Worm (Caenorhabditis elegans): ENCODE data around the gene T26E4.4.
A peak's percentile ranks its signal among the peaks of the same experiment; 100 is the strongest.
"Not testable (repeated sequence)": the region's sequence is repeated elsewhere in the genome, so short reads cannot be mapped to it uniquely, and the experiment has no call there.

T26E4.4 gene

ce11 chrV:15803079-15803478 is 10.8 kb upstream of the T26E4.4 start, which contains the start of gene srd-27:
TSS of gene srd-27 (plus strand) at chrV:15803379.
- TF ChIP-seq F49E8.2 (tag; optimal IDR thresholded peaks at IDR 0.05; ENCODE audit: borderline replicate concordance); nhr-6 (tag; optimal IDR thresholded peaks at IDR 0.05); aha-1 (tag): not testable (repeated sequence)

ce11 chrV:15802623-15803022 is 10.3 kb upstream of the T26E4.4 start, which contains the start of gene T26E4.9:
TSS of gene T26E4.9 (minus strand) at chrV:15802723.
- not testable (repeated sequence) for TF ChIP-seq sdz-12 (GFP tag; optimal IDR thresholded peaks at IDR 0.05); nhr-102 (tag; optimal IDR thresholded peaks at IDR 0.05); ces-1 (GFP tag; optimal IDR thresholded peaks at IDR 0.05)

- TF ChIP-seq nhr-42 (GFP tag; IDR thresholded peaks at IDR 0.05) (no peak), lin-15B (tag; optimal IDR thresholded peaks at IDR 0.05) (no peak), unc-62 (GFP tag; optimal IDR thresholded peaks at IDR 0.05 in 1 of 2) (peak in 1 of 2 experiments; percentile 49), unc-62 (tag; optimal IDR thresholded peaks at IDR 0.05) (no peak)
Observed at ce11 chrV:15798108-15798507, 5.8 kb upstream of the T26E4.4 start, which contains the start of gene T26E4.10. TSS of gene T26E4.10 (minus strand) at chrV:15798208.

- TF ChIP-seq lin-38 (GFP tag; IDR thresholded peaks at IDR 0.05), result no peak
- TF ChIP-seq unc-62 (GFP tag; optimal IDR thresholded peaks at IDR 0.05 in 1 of 2), result peak in 1 of 2 experiments; percentile 78
- no peak for TF ChIP-seq unc-62 (tag; optimal IDR thresholded peaks at IDR 0.05)
Observed at ce11 chrV:15796087-15796486, 3.8 kb upstream of the T26E4.4 start, which contains the start of gene nhr-223. TSS of gene nhr-223 (plus strand) at chrV:15796387.

- TF ChIP-seq gei-8 (GFP tag; optimal IDR thresholded peaks at IDR 0.05) (no peak), sdz-12 (GFP tag; optimal IDR thresholded peaks at IDR 0.05) (no peak), lin-13 (GFP tag; optimal IDR thresholded peaks at IDR 0.05) (no peak), nhr-25 (tag; optimal IDR thresholded peaks at IDR 0.05; ENCODE audit: borderline replicate concordance, insufficient read depth) (no peak), fos-1 (tag; optimal IDR thresholded peaks at IDR 0.05) (no peak), F44E2.7 (GFP tag; IDR thresholded peaks at IDR 0.05) (no peak), Y105C5A.15 (GFP tag; IDR thresholded peaks at IDR 0.05) (no peak)
Observed at ce11 chrV:15793270-15793669, 961 bp upstream of the T26E4.4 start, which contains the start of gene T26E4.7. TSS of gene T26E4.7 (plus strand) at chrV:15793570.

- no peak for TF ChIP-seq saeg-2 (GFP tag; IDR thresholded peaks at IDR 0.05)
- TF ChIP-seq mxl-3 (GFP tag; optimal IDR thresholded peaks at IDR 0.05), result no peak
- TF ChIP-seq daf-8 (GFP tag; IDR thresholded peaks at IDR 0.05), result no peak
- no peak for TF ChIP-seq mes-2 (tag; optimal IDR thresholded peaks at IDR 0.05; ENCODE audit: poor library complexity, severe bottlenecking)
- no peak for TF ChIP-seq ces-1 (GFP tag; optimal IDR thresholded peaks at IDR 0.05)
- TF ChIP-seq R02D3.7 (tag; optimal IDR thresholded peaks at IDR 0.05), result no peak
- no peak for TF ChIP-seq nhr-48 (tag; optimal IDR thresholded peaks at IDR 0.05)
- no peak for TF ChIP-seq F44E2.7 (GFP tag; IDR thresholded peaks at IDR 0.05)
- TF ChIP-seq unc-130 (GFP tag; optimal IDR thresholded peaks at IDR 0.05), result no peak
- no peak for TF ChIP-seq nhr-42 (GFP tag; IDR thresholded peaks at IDR 0.05)
- no peak for TF ChIP-seq nhr-77 (tag; optimal IDR thresholded peaks at IDR 0.05)
- TF ChIP-seq spr-1 (tag; optimal IDR thresholded peaks at IDR 0.05), result no peak
Observed at ce11 chrV:15782494-15782893, 9.8 kb downstream of the T26E4.4 start, which contains the start of gene T26E4.3. TSS of gene T26E4.3 (plus strand) at chrV:15782794.

- TF ChIP-seq saeg-2 (GFP tag; IDR thresholded peaks at IDR 0.05), result no peak
- TF ChIP-seq zip-11 (GFP tag; IDR thresholded peaks at IDR 0.05), result no peak
- TF ChIP-seq Y48G9A.11 (GFP tag; IDR thresholded peaks at IDR 0.05), result no peak
- no peak for TF ChIP-seq unc-39 (tag; optimal IDR thresholded peaks at IDR 0.05)
- TF ChIP-seq madf-5 (GFP tag; IDR thresholded peaks at IDR 0.05), result no peak
Observed at ce11 chrV:15781086-15781485, 11.2 kb downstream of the T26E4.4 start, which contains the start of gene T26E4.2. TSS of gene T26E4.2 (plus strand) at chrV:15781386.
